Fruit fly (Drosophila melanogaster): ENCODE results near the gene CG18577.

DNA sequence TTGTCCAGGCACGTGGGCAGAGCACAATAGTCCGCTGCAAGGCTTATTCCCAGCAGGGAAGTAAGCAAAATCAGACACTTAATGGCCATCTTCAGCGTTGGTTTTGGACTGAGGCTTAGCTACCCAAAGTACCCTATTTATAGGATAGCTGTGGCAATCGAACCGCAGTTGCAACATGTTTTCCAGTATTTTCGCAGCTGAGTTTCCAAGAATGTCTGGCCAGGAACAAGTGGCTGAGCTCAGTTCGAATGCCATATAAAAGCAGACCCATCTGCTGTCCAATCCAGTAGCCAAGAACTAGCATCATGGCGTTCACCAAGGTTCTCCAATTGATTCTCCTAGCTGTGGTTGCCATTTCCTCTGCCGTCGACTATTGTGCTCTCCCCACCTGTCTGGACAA, 45.0 kb downstream of the CG18577 start, which contains the start of the genes scpr-B and scpr-A:
- TF ChIP-seq h (optimal IDR thresholded peaks at IDR 0.05): no peak
- TF ChIP-seq ttk (optimal IDR thresholded peaks at IDR 0.05): no peak
- TF ChIP-seq Sin3A (optimal IDR thresholded peaks at IDR 0.05): no peak
- no peak for TF ChIP-seq insv (optimal IDR thresholded peaks at IDR 0.05)
